Comparison of ENCODE assay signal across 4 fruit fly cellular contexts in the genomic region with DNA sequence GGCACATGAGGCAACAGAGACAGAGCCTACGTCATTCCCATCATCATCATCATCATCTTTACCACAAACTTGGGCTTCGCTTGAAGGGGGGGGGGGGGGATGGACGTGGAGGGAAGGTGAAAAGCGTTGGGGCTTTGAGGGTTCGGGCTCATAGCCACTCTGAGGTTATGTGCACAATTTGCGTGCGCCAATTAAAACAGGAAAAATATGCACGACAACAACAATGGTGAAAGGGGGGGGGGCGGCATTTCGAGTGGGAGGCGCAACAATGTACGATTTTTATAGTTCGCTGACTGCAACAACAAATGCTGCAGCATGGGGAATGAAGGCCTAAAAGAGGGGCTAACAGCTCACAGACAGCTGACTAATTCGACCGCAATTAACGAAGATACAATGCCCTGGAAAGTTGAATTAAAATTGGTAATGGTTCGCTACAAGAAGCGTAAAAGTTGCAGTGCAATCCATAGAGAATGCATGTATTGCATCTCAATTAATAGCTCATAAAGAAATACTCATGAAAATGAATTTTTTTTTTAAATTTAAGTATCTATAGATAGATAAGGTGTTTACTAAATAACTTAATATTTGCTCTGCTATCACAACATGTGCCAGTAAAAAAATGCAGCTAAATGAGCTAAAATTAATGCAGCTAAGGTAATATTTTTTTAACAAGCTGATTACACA.
TF ChIP-seq lines count a peak whose summit lies in the region.

No protein-coding gene starts in this region.

- no peak for TF ChIP-seq CTCF in whole organism, embryonic (GFP tag; optimal IDR thresholded peaks at IDR 0.05; lab: Kevin White, UChicago)

TF ChIP-seq in whole organism, adult, 20 proteins besides CTCF, POLR2A, EP300 and RAD21:
- peak; percentile 40 for TF ChIP-seq kay (GFP tag; lab: Kevin White, UChicago; ENCODE audit: borderline replicate concordance)
- no peak for TF ChIP-seq Mnt (GFP tag; optimal IDR thresholded peaks at IDR 0.05; lab: Kevin White, UChicago)

TF ChIP-seq in whole organism, embryonic, 481 proteins besides CTCF, POLR2A, EP300 and RAD21 (continues in another document):
- TF ChIP-seq crol (GFP tag; IDR thresholded peaks at IDR 0.05; lab: Robert Waterston, UW) (peak; percentile 67; the same call in 1 of the 2 replicates), CG17385 (GFP tag; optimal IDR thresholded peaks at IDR 0.05; lab: Kevin White, UChicago) (no peak), chinmo (GFP tag; IDR thresholded peaks at IDR 0.05; lab: Robert Waterston, UW; ENCODE audit: partially characterized antibody) (0 out of 4 replicates have a peak, but pooled peaks have one; percentile 33), fru (optimal IDR thresholded peaks at IDR 0.05; lab: Kevin White, UChicago) (no peak), sens (GFP tag; lab: Kevin White, UChicago) (peak; percentile 6), zfh1 (GFP tag; IDR thresholded peaks at IDR 0.05; lab: Robert Waterston, UW) (no peak), prd (optimal IDR thresholded peaks at IDR 0.05; lab: Kevin White, UChicago) (no peak), prd (GFP tag; IDR thresholded peaks at IDR 0.05; lab: Robert Waterston, UW) (0 out of 3 replicates have a peak, but pooled peaks have one; percentile 6), H15 (GFP tag; IDR thresholded peaks at IDR 0.05; lab: Robert Waterston, UW) (no peak), Bdp1 (GFP tag; optimal IDR thresholded peaks at IDR 0.05; lab: Kevin White, UChicago) (no peak), CG17802 (tag; optimal IDR thresholded peaks at IDR 0.05; lab: Kevin White, UChicago) (no peak), CG10267 (tag; optimal IDR thresholded peaks at IDR 0.05; lab: Kevin White, UChicago) (no peak), CG12744 (GFP tag; optimal IDR thresholded peaks at IDR 0.05; lab: Kevin White, UChicago) (no peak), CG4854 (GFP tag; optimal IDR thresholded peaks at IDR 0.05; lab: Kevin White, UChicago) (no peak), CG11456 (GFP tag; IDR thresholded peaks at IDR 0.05; lab: Robert Waterston, UW) (no peak), sna (GFP tag; IDR thresholded peaks at IDR 0.05; lab: Robert Waterston, UW; ENCODE audit: partially characterized antibody) (0 out of 2 replicates have a peak, but pooled peaks have one; percentile 35), CG1647 (GFP tag; optimal IDR thresholded peaks at IDR 0.05; lab: Kevin White, UChicago) (no peak), Ada2b (GFP tag; IDR thresholded peaks at IDR 0.05; lab: Robert Waterston, UW) (no peak), HLH4C (GFP tag; IDR thresholded peaks at IDR 0.05; lab: Robert Waterston, UW; ENCODE audit: partially characterized antibody) (no peak), Fer2 (tag; optimal IDR thresholded peaks at IDR 0.05; lab: Kevin White, UChicago) (no peak), Xbp1 (GFP tag; optimal IDR thresholded peaks at IDR 0.05; lab: Kevin White, UChicago) (no peak), jigr1 (GFP tag; IDR thresholded peaks at IDR 0.05; lab: Robert Waterston, UW) (no peak), CG3163 (GFP tag; optimal IDR thresholded peaks at IDR 0.05; lab: Kevin White, UChicago) (no peak), lmd (GFP tag; IDR thresholded peaks at IDR 0.05; lab: Robert Waterston, UW) (no peak), dmrt99B (tag; optimal IDR thresholded peaks at IDR 0.05; lab: Kevin White, UChicago) (no peak), stc (GFP tag; IDR thresholded peaks at IDR 0.05; lab: Robert Waterston, UW) (no peak), ssp (GFP tag; IDR thresholded peaks at IDR 0.05; lab: Robert Waterston, UW) (no peak)

TF ChIP-seq in whole organism, prepupa, 60 proteins besides CTCF, POLR2A, EP300 and RAD21:
- TF ChIP-seq Sox14 (GFP tag; optimal IDR thresholded peaks at IDR 0.05; lab: Kevin White, UChicago) (no peak), Hr39 (GFP tag; optimal IDR thresholded peaks at IDR 0.05; lab: Kevin White, UChicago) (no peak), ss (GFP tag; optimal IDR thresholded peaks at IDR 0.05; lab: Kevin White, UChicago) (peak in 1 of 2 experiments; percentile 56), Sox15 (GFP tag; optimal IDR thresholded peaks at IDR 0.05; lab: Kevin White, UChicago) (no peak), Hr4 (GFP tag; optimal IDR thresholded peaks at IDR 0.05; lab: Kevin White, UChicago) (peak; percentile 53), CG16779 (tag; optimal IDR thresholded peaks at IDR 0.05; lab: Kevin White, UChicago) (no peak), dsx (GFP tag; optimal IDR thresholded peaks at IDR 0.05; lab: Kevin White, UChicago; ENCODE audit: poor library complexity, severe bottlenecking) (peak; percentile 92), CG32006 (GFP tag; optimal IDR thresholded peaks at IDR 0.05; lab: Kevin White, UChicago) (peak; percentile 60), dac (GFP tag; optimal IDR thresholded peaks at IDR 0.05; lab: Kevin White, UChicago) (no peak), Gug (GFP tag; IDR thresholded peaks at IDR 0.05; lab: Robert Waterston, UW) (no peak), Eip93F (GFP tag; optimal IDR thresholded peaks at IDR 0.05; lab: Kevin White, UChicago) (no peak), Ets21C (GFP tag; optimal IDR thresholded peaks at IDR 0.05; lab: Kevin White, UChicago) (no peak), CG6163 (GFP tag; IDR thresholded peaks at IDR 0.05; lab: Robert Waterston, UW) (peak; percentile 38; the same call in 1 of the 3 replicates), CG15336 (GFP tag; IDR thresholded peaks at IDR 0.05; lab: Robert Waterston, UW) (no peak), lz (GFP tag; optimal IDR thresholded peaks at IDR 0.05; lab: Kevin White, UChicago) (no peak), CG1621 (tag; optimal IDR thresholded peaks at IDR 0.05; lab: Kevin White, UChicago) (no peak), Eip75B (GFP tag; optimal IDR thresholded peaks at IDR 0.05; lab: Kevin White, UChicago) (no peak), CG4318 (GFP tag; optimal IDR thresholded peaks at IDR 0.05; lab: Kevin White, UChicago) (peak; percentile 21), cyc (GFP tag; optimal IDR thresholded peaks at IDR 0.05; lab: Kevin White, UChicago) (no peak), Smox (GFP tag; optimal IDR thresholded peaks at IDR 0.05; lab: Kevin White, UChicago) (no peak), fd85E (GFP tag; optimal IDR thresholded peaks at IDR 0.05; lab: Kevin White, UChicago) (no peak), fd59A (GFP tag; optimal IDR thresholded peaks at IDR 0.05; lab: Kevin White, UChicago) (no peak), Eip78C (GFP tag; lab: Kevin White, UChicago) (peak; percentile 66), OdsH (GFP tag; optimal IDR thresholded peaks at IDR 0.05; lab: Kevin White, UChicago) (no peak), CG3919 (GFP tag; optimal IDR thresholded peaks at IDR 0.05; lab: Kevin White, UChicago) (no peak), eg (GFP tag; IDR thresholded peaks at IDR 0.05; lab: Robert Waterston, UW) (0 out of 3 replicates have a peak, but pooled peaks have one; percentile 16)
TF ChIP-seq in whole organism, prepupa: peak in this region for 8.

TF ChIP-seq in whole organism, pupa, 21 proteins besides CTCF, POLR2A, EP300 and RAD21:
- peak; percentile 35 for TF ChIP-seq EcR (GFP tag; optimal IDR thresholded peaks at IDR 0.05; lab: Kevin White, UChicago)
- peak; percentile 25 for TF ChIP-seq CG14655 (GFP tag; optimal IDR thresholded peaks at IDR 0.05; lab: Kevin White, UChicago)
- TF ChIP-seq CG34367 (tag; optimal IDR thresholded peaks at IDR 0.05; lab: Kevin White, UChicago) = no peak
